Worm (Caenorhabditis elegans): ENCODE results near the gene nspb-8.

The nspb-8 gene

ce11 chrII:14561549-14562115 lies 18.8 kb downstream of the nspb-8 start, which contains the start of gene mog-4 (continued):
- TF ChIP-seq D1046.2 (GFP tag; IDR thresholded peaks at IDR 0.05) (peak; percentile 98), tra-1 (GFP tag; IDR thresholded peaks at IDR 0.05) (peak; percentile 100), hlh-30 (tag; optimal IDR thresholded peaks at IDR 0.05; ENCODE audit: insufficient read depth) (peak; percentile 71), nhr-76 (tag; optimal IDR thresholded peaks at IDR 0.05) (peak; percentile 43), arid-1 (GFP tag; conservative IDR thresholded peaks at IDR 0.05) (peak; percentile 98), php-3 (GFP tag; IDR thresholded peaks at IDR 0.05) (peak; percentile 99), lin-13 (GFP tag; optimal IDR thresholded peaks at IDR 0.05) (peak; percentile 62), lir-3 (tag; optimal IDR thresholded peaks at IDR 0.05) (peak; percentile 61), F37D6.2 (tag; optimal IDR thresholded peaks at IDR 0.05) (peak; percentile 92), jun-1 (tag; optimal IDR thresholded peaks at IDR 0.05) (peak; percentile 40), ctbp-1 (GFP tag; IDR thresholded peaks at IDR 0.05) (peak; percentile 99), dmd-8 (GFP tag; IDR thresholded peaks at IDR 0.05) (peak; percentile 83), T20F7.1 (GFP tag; optimal IDR thresholded peaks at IDR 0.05) (peak; percentile 95), unc-130 (GFP tag; optimal IDR thresholded peaks at IDR 0.05) (peak; percentile 98), snpc-1.2 (GFP tag; IDR thresholded peaks at IDR 0.05) (peak; percentile 91), mxl-3 (GFP tag; optimal IDR thresholded peaks at IDR 0.05) (peak; percentile 94), mxl-2 (GFP tag; conservative IDR thresholded peaks at IDR 0.05) (peak; percentile 94), nhr-11 (tag; optimal IDR thresholded peaks at IDR 0.05) (peak; percentile 79), rbr-2 (tag; optimal IDR thresholded peaks at IDR 0.05) (peak; percentile 98), ZK546.5 (tag; optimal IDR thresholded peaks at IDR 0.05) (peak in 1 of 2 experiments; percentile 63), ZK337.2 (GFP tag; IDR thresholded peaks at IDR 0.05) (peak; percentile 100), lin-1 (GFP tag; IDR thresholded peaks at IDR 0.05) (peak; percentile 98), mdl-1 (tag; optimal IDR thresholded peaks at IDR 0.05) (peak in 1 of 2 experiments; percentile 83), Y48G9A.11 (GFP tag; IDR thresholded peaks at IDR 0.05) (peak; percentile 98), hmg-1.1 (GFP tag; IDR thresholded peaks at IDR 0.05) (peak; percentile 100), set-16 (GFP tag; IDR thresholded peaks at IDR 0.05) (peak; percentile 9; the same call in 1 of the 2 replicates), tag-97 (GFP tag; IDR thresholded peaks at IDR 0.05) (peak; percentile 100), lsy-2 (tag; optimal IDR thresholded peaks at IDR 0.05) (peak; percentile 97 to 99), Y5F2A.4 (GFP tag; optimal IDR thresholded peaks at IDR 0.05) (peak; percentile 64), hif-1 (tag; optimal IDR thresholded peaks at IDR 0.05) (peak; percentile 76 to 96), nhr-10 (tag; optimal IDR thresholded peaks at IDR 0.05) (peak; percentile 62), F44E2.7 (GFP tag; IDR thresholded peaks at IDR 0.05) (peak; percentile 77; the same call in 1 of the 2 replicates), saeg-2 (GFP tag; IDR thresholded peaks at IDR 0.05) (peak; percentile 98), zfp-3 (GFP tag; conservative IDR thresholded peaks at IDR 0.05) (peak; percentile 100), egl-43 (GFP tag; IDR thresholded peaks at IDR 0.05) (peak; percentile 98), spr-3 (GFP tag; optimal IDR thresholded peaks at IDR 0.05) (peak; percentile 84), F10B5.3 (tag; optimal IDR thresholded peaks at IDR 0.05) (peak; percentile 74), vab-7 (GFP tag; IDR thresholded peaks at IDR 0.05) (peak; percentile 100), snpc-4 (tag; optimal IDR thresholded peaks at IDR 0.05) (peak; percentile 32), F49E8.2 (tag; optimal IDR thresholded peaks at IDR 0.05; ENCODE audit: borderline replicate concordance) (peak; percentile 84), dmd-6 (GFP tag; IDR thresholded peaks at IDR 0.05) (peak; percentile 100), aha-1 (tag) (peak; percentile 84)

All from whole organism, L4 larva.